Worm (Caenorhabditis elegans) whole organism, late embryonic: ENCODE results near the gene R11E3.1.

ENCODE experiments used
- C08G9.2 ChIP-seq: sonication (generic microtip); optimal IDR thresholded peaks from 2 replicates; lab custom pipeline; 2016; ENCODE audit warnings: mild to moderate bottlenecking, missing genetic modification characterization, moderate library complexity, missing compliant biosample characterization
- K02D7.2 ChIP-seq: sonication (generic microtip); optimal IDR thresholded peaks from 2 replicates; lab custom pipeline; 2017; ENCODE audit warnings: mild to moderate bottlenecking, missing genetic modification characterization, missing compliant biosample characterization
- K09A11.1 ChIP-seq: sonication (generic microtip); optimal IDR thresholded peaks from 2 replicates; lab custom pipeline; 2017; ENCODE audit warnings: antibody characterized with exemption, mild to moderate bottlenecking, missing genetic modification characterization, missing compliant biosample characterization; ENCODE audit not compliant: insufficient read depth
- ahr-1 ChIP-seq: sonication (generic microtip); optimal IDR thresholded peaks from 2 replicates; lab custom pipeline; 2016; ENCODE audit warnings: missing genetic modification characterization, missing compliant biosample characterization
- ceh-14 ChIP-seq: sonication (generic microtip); optimal IDR thresholded peaks from 2 replicates; lab custom pipeline; 2016; ENCODE audit warnings: missing genotype, missing genetic modification characterization, missing compliant biosample characterization
- ceh-19 ChIP-seq: fragments of 200-800 bp; sonication (Bioruptor generic); optimal IDR thresholded peaks from 2 replicates; lab custom pipeline; 2018; ENCODE audit warnings: mild to moderate bottlenecking, missing genetic modification characterization, missing compliant biosample characterization
- ceh-2 ChIP-seq: sonication (generic microtip); optimal IDR thresholded peaks from 2 replicates; lab custom pipeline; 2016; ENCODE audit warnings: missing genotype, missing genetic modification characterization, missing compliant biosample characterization
- ceh-22 ChIP-seq: sonication (generic microtip); optimal IDR thresholded peaks from 2 replicates; lab custom pipeline; 2017; ENCODE audit warnings: missing biosample characterization, missing genetic modification characterization
- ceh-30 ChIP-seq: fragments of 150-350 bp; optimal IDR thresholded peaks from 2 replicates; lab custom pipeline; 2014; ENCODE audit warnings: missing biosample characterization, missing genetic modification characterization
- ceh-31 ChIP-seq: sonication (generic microtip); optimal IDR thresholded peaks from 2 replicates; lab custom pipeline; 2016; ENCODE audit warnings: missing genetic modification characterization, missing compliant biosample characterization
- ceh-34 ChIP-seq: sonication (generic microtip); optimal IDR thresholded peaks from 2 replicates; lab custom pipeline; 2016; ENCODE audit warnings: mild to moderate bottlenecking, missing genetic modification characterization, missing compliant biosample characterization
- ceh-48 ChIP-seq: sonication (generic microtip); optimal IDR thresholded peaks from 2 replicates; lab custom pipeline; 2016; ENCODE audit warnings: missing genetic modification characterization, inconsistent platforms, missing compliant biosample characterization
- ceh-9 ChIP-seq: sonication (generic microtip); optimal IDR thresholded peaks from 2 replicates; lab custom pipeline; 2016; ENCODE audit warnings: mild to moderate bottlenecking, missing genetic modification characterization, inconsistent platforms, missing compliant biosample characterization
- dve-1 ChIP-seq: sonication (generic microtip); optimal IDR thresholded peaks from 2 replicates; lab custom pipeline; 2017; ENCODE audit warnings: antibody characterized with exemption, mild to moderate bottlenecking, missing genetic modification characterization, missing compliant biosample characterization
- ets-4 ChIP-seq: sonication (generic microtip); optimal IDR thresholded peaks from 2 replicates; lab custom pipeline; 2016; ENCODE audit warnings: missing genetic modification characterization, missing compliant biosample characterization
- eyg-1 ChIP-seq: sonication (generic microtip); optimal IDR thresholded peaks from 2 replicates; lab custom pipeline; 2016; ENCODE audit warnings: missing genotype, missing genetic modification characterization, missing compliant biosample characterization
- fkh-10 ChIP-seq: fragments of 150-350 bp; optimal IDR thresholded peaks from 2 replicates; lab custom pipeline; 2014; ENCODE audit warnings: missing biosample characterization, missing genetic modification reagents, missing genetic modification characterization
- fkh-6 ChIP-seq: sonication (generic microtip); optimal IDR thresholded peaks from 2 replicates; lab custom pipeline; 2016; ENCODE audit warnings: missing genetic modification characterization, missing compliant biosample characterization
- gmeb-2 ChIP-seq: sonication (generic microtip); optimal IDR thresholded peaks from 2 replicates; lab custom pipeline; 2016; ENCODE audit warnings: missing genetic modification characterization, inconsistent platforms, missing compliant biosample characterization
- hlh-13 ChIP-seq: fragments of 200-800 bp; sonication (Bioruptor generic); optimal IDR thresholded peaks from 2 replicates; lab custom pipeline; 2018; ENCODE audit warnings: mild to moderate bottlenecking, missing genetic modification characterization, missing compliant biosample characterization
- hlh-15 ChIP-seq: sonication (generic microtip); optimal IDR thresholded peaks from 2 replicates; lab custom pipeline; 2016; ENCODE audit warnings: missing genetic modification characterization, missing compliant biosample characterization
- hlh-30 ChIP-seq: sonication (generic microtip); optimal IDR thresholded peaks from 2 replicates; lab custom pipeline; 2017; ENCODE audit warnings: antibody characterized with exemption, missing genetic modification characterization, missing compliant biosample characterization; ENCODE audit not compliant: insufficient read depth
- hlh-8 ChIP-seq: sonication (generic microtip); optimal IDR thresholded peaks from 2 replicates; lab custom pipeline; 2016; ENCODE audit warnings: missing genotype, missing genetic modification characterization, missing compliant biosample characterization
- lim-6 ChIP-seq: sonication (generic microtip); optimal IDR thresholded peaks from 2 replicates; lab custom pipeline; 2016; ENCODE audit warnings: missing genetic modification characterization, missing compliant biosample characterization
- odd-2 ChIP-seq: sonication (generic microtip); optimal IDR thresholded peaks from 2 replicates; lab custom pipeline; 2017; ENCODE audit warnings: antibody characterized with exemption, mild to moderate bottlenecking, missing genetic modification characterization, missing compliant biosample characterization
- pag-3 ChIP-seq: sonication (generic microtip); optimal IDR thresholded peaks from 2 replicates; lab custom pipeline; 2016; ENCODE audit warnings: missing compliant biosample characterization, missing genetic modification characterization, borderline replicate concordance
- pha-2 ChIP-seq: sonication (generic microtip); optimal IDR thresholded peaks from 2 replicates; lab custom pipeline; 2017; ENCODE audit warnings: mild to moderate bottlenecking, missing genetic modification characterization, missing compliant biosample characterization
- pros-1 ChIP-seq: fragments of 150-350 bp; optimal IDR thresholded peaks from 2 replicates; lab custom pipeline; 2014; ENCODE audit warnings: missing biosample characterization, missing genetic modification reagents, missing genetic modification characterization
- ref-2 ChIP-seq: sonication (generic microtip); optimal IDR thresholded peaks from 2 replicates; lab custom pipeline; 2016; ENCODE audit warnings: missing genetic modification characterization, missing compliant biosample characterization
- rnt-1 ChIP-seq: sonication (generic microtip); optimal IDR thresholded peaks from 2 replicates; lab custom pipeline; 2016; ENCODE audit warnings: missing genetic modification characterization, missing compliant biosample characterization
- sox-2 ChIP-seq: fragments of 200-800 bp; sonication (Bioruptor generic); IDR thresholded peaks from 2 replicates; pipeline ENCODE4 v1.3.6; 2022; ENCODE audit warnings: missing genetic modification reagents, missing genetic modification characterization, missing compliant biosample characterization
- syd-9 ChIP-seq: sonication (generic microtip); optimal IDR thresholded peaks from 2 replicates; lab custom pipeline; 2016; ENCODE audit warnings: mild to moderate bottlenecking, missing genetic modification characterization, moderate library complexity, missing compliant biosample characterization
- tbx-7 ChIP-seq: sonication (generic microtip); optimal IDR thresholded peaks from 2 replicates; lab custom pipeline; 2016; ENCODE audit warnings: missing genotype, missing genetic modification characterization, missing compliant biosample characterization
- ttx-3 ChIP-seq: sonication (generic microtip); optimal IDR thresholded peaks from 2 replicates; lab custom pipeline; 2016; ENCODE audit warnings: missing genetic modification reagents, missing genetic modification characterization, missing compliant biosample characterization
- unc-3 ChIP-seq, 2 experiments: fragments of 200-800 bp in 1 of 2; sonication (Bioruptor generic) in 1 of 2; sonication (generic microtip) in 1 of 2; conservative IDR thresholded peaks in 1 of 2; optimal IDR thresholded peaks in 1 of 2; 2 replicates each; pipeline versions ENCODE4 v1.3.6 to Lab custom; 2016 to 2022; ENCODE audit warnings: missing compliant biosample characterization in 2 of 2, missing genetic modification characterization in 2 of 2, missing genetic modification reagents in 1 of 2
- unc-55 ChIP-seq: sonication (generic microtip); optimal IDR thresholded peaks from 2 replicates; lab custom pipeline; 2017; ENCODE audit warnings: missing biosample characterization, missing genetic modification reagents, missing genetic modification characterization
- unc-86 ChIP-seq: sonication (generic microtip); optimal IDR thresholded peaks from 2 replicates; lab custom pipeline; 2016; ENCODE audit warnings: missing genetic modification characterization, missing compliant biosample characterization

The R11E3.1 gene

DNA sequence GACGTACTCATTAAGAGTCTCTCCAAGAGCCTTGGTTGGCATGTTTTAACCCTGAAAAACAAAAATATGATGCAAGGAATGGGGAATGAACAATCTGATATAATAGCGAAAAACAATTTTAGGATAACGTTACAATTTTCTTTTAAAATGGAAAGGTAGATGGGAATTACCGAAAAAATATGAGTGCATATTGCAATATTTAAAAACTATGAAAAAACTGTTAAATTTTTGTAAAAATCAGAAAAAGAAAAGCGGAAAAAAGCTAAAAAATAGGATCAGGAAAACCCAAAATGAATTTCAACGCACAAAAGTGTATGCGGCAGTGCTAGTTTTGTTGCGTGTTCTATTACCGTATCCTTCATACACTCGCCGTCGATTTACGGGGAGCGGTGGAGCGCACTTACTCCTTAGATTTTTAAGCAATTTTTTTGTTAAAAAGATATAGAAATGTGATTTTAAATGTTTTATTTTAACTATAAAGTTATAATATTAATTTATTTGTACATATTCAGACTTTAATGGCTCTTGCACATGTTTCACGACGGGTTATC is 39.7 kb upstream of the R11E3.1 start, which contains the start of the genes rpl-20 and Y17G9B.5 (continued):
- peak; percentile 17 for TF ChIP-seq eyg-1 (tag; lab: Kevin White, UChicago)
- TF ChIP-seq ceh-2 (tag; lab: Kevin White, UChicago): peak; percentile 63
- peak; percentile 80 for TF ChIP-seq ttx-3
- peak; percentile 79 for TF ChIP-seq pha-2 (tag; lab: Kevin White, UChicago)
- peak; percentile 93 for TF ChIP-seq ceh-31 (tag; lab: Kevin White, UChicago)
- TF ChIP-seq hlh-30 (tag; lab: Kevin White, UChicago): peak; percentile 75
- TF ChIP-seq fkh-10 (GFP tag; lab: Kevin White, UChicago): peak; percentile 92
- TF ChIP-seq hlh-8 (tag; lab: Kevin White, UChicago): peak; percentile 72
- TF ChIP-seq C08G9.2 (tag; lab: Kevin White, UChicago): peak; percentile 70
- TF ChIP-seq lim-6 (tag; lab: Kevin White, UChicago): peak; percentile 11
- peak; percentile 99 for TF ChIP-seq ref-2
- TF ChIP-seq odd-2: no peak
- peak; percentile 71 for TF ChIP-seq syd-9 (tag; lab: Kevin White, UChicago)
- TF ChIP-seq ceh-22 (tag; lab: Kevin White, UChicago): peak; percentile 29
- peak; percentile 61 for TF ChIP-seq tbx-7
- TF ChIP-seq K02D7.2 (tag; lab: Kevin White, UChicago): peak; percentile 72
- TF ChIP-seq hlh-13 (GFP tag; lab: Kevin White, UChicago): peak; percentile 62

DNA sequence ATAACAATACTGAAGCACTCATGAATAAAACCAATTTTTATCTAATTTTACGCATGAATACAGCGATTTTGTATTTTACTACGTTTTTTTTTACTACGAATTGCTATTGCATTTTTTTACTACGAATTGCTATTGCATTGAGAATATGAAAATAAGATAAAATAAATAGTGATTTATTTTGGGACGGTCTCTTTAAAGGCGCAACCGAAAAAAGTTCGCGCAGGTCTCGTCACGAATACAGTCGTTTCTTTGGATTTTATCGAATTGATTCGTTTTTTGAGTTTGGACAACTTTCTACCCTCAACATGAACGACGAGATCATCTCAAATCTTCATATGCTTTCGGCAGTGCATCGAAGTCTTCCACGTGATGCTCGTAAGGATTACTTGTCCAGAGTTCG is 37.7 kb upstream of the R11E3.1 start, which contains the start of gene Y17G9B.4:
Y17G9B.4 (plus strand) TSS at position 306 of the 400 bp plus-strand sequence.
- no peak for TF ChIP-seq ceh-30 (tag; lab: Kevin White, UChicago)
- no peak for TF ChIP-seq pag-3 (tag; lab: Kevin White, UChicago)
- no peak for TF ChIP-seq ceh-19 (GFP tag; lab: Kevin White, UChicago)
- no peak for TF ChIP-seq pros-1 (tag; lab: Kevin White, UChicago)
- TF ChIP-seq ceh-9 (tag; lab: Kevin White, UChicago): no peak
- no peak for TF ChIP-seq gmeb-2 (tag; lab: Kevin White, UChicago)
- no peak for TF ChIP-seq ceh-31 (tag; lab: Kevin White, UChicago)
- no peak for TF ChIP-seq dve-1 (tag; lab: Kevin White, UChicago)
- TF ChIP-seq fkh-6 (tag; lab: Kevin White, UChicago): no peak
- no peak for TF ChIP-seq unc-3 (GFP tag; conservative IDR thresholded peaks at IDR 0.05; lab: Robert Waterston, UW)
- TF ChIP-seq unc-3 (tag; optimal IDR thresholded peaks at IDR 0.05; lab: Kevin White, UChicago): no peak
- TF ChIP-seq pha-2 (tag; lab: Kevin White, UChicago): no peak
- TF ChIP-seq rnt-1: no peak
- no peak for TF ChIP-seq eyg-1 (tag; lab: Kevin White, UChicago)
- no peak for TF ChIP-seq ets-4 (tag; lab: Kevin White, UChicago)
- TF ChIP-seq sox-2: no peak
- no peak for TF ChIP-seq ahr-1 (tag; lab: Kevin White, UChicago)
- TF ChIP-seq ceh-22 (tag; lab: Kevin White, UChicago): no peak
- no peak for TF ChIP-seq hlh-15 (tag; lab: Kevin White, UChicago)

DNA sequence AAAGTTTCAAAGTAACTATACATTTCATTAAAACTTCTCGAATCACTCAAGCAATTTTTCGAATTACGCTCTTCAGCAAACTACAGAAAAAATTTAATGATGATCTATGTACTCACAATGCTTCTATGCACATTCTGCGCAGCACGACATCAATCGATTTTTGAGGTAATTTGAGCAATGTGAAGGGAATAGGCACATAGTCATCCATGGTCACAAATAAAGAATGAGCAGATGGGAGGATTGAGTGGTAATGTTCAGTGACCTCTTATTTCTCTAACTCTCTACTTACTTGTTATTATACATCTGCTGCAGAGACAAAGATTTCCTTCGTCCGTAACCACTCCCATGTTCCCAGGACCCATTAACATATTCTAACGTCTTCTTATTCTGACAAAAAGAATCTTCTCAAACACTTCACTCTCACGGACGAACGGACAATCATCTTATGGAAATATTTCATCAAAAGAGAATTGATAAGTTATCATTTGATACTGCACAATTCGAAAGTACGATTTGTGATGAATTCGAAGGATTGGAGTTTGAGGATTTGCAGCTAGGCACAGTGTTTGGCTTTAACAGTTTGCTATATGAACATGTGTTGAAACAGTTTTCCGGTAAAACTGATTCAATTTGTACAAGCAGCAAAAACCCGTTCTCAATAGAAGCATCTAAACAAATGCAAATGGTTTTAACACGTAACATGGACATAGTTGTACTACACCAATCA is 33.5 kb upstream of the R11E3.1 start, which contains the start of the genes fbxb-77 and Y17G9B.11:
fbxb-77 (minus strand) TSS at position 229 of the 727 bp plus-strand sequence.
Y17G9B.11 (plus strand) TSS at position 677 of the 727 bp plus-strand sequence.
- TF ChIP-seq K09A11.1 (tag; lab: Kevin White, UChicago) (no peak), lim-6 (tag; lab: Kevin White, UChicago) (no peak), ceh-14 (no peak), unc-86 (no peak), ceh-34 (peak; percentile 61), hlh-15 (tag; lab: Kevin White, UChicago) (no peak), hlh-13 (GFP tag; lab: Kevin White, UChicago) (no peak), fkh-10 (GFP tag; lab: Kevin White, UChicago) (no peak), ceh-9 (tag; lab: Kevin White, UChicago) (no peak), unc-55 (GFP tag; lab: Kevin White, UChicago) (no peak), ceh-2 (tag; lab: Kevin White, UChicago) (no peak), pros-1 (tag; lab: Kevin White, UChicago) (no peak), ceh-48 (peak; percentile 44), hlh-8 (tag; lab: Kevin White, UChicago) (no peak), ref-2 (peak; percentile 34), ceh-19 (GFP tag; lab: Kevin White, UChicago) (no peak)
